Worm (Caenorhabditis elegans): ENCODE measurements around the gene F10B5.2.

DNA sequence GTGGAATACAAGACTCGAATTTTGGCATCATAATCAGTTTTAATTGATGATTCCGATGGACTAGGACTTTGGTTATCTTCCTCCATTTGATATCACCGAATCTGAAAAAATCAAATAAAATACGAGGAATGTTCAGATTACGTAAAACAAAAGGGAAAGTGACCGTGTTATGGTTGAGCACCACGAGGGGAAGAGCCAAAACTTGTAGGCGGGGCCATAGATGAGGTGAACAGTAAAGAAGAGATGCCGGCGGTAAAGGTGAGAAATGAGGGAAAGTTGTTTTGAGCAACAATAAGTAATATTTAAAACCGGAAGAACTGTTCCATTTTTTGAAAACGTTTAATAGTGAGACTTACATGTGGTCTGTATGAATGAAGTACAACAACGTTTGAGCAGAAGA lies 5.4 kb downstream of the F10B5.2 start, which contains the start of gene F10B5.3:
- TF ChIP-seq fos-1 (tag; optimal IDR thresholded peaks at IDR 0.05) (no peak), lin-13 (GFP tag; optimal IDR thresholded peaks at IDR 0.05) (no peak), ceh-82 (tag; optimal IDR thresholded peaks at IDR 0.05) (no peak), nhr-10 (tag; optimal IDR thresholded peaks at IDR 0.05) (no peak), skn-1 (tag; optimal IDR thresholded peaks at IDR 0.05) (no peak), snpc-4 (tag; optimal IDR thresholded peaks at IDR 0.05) (no peak), pqm-1 (tag; optimal IDR thresholded peaks at IDR 0.05) (no peak), fkh-10 (GFP tag; optimal IDR thresholded peaks at IDR 0.05) (no peak), Y5F2A.4 (GFP tag; optimal IDR thresholded peaks at IDR 0.05) (no peak), saeg-2 (GFP tag; IDR thresholded peaks at IDR 0.05) (no peak), nhr-28 (tag; optimal IDR thresholded peaks at IDR 0.05) (no peak), nhr-25 (tag; optimal IDR thresholded peaks at IDR 0.05; ENCODE audit: borderline replicate concordance, insufficient read depth) (no peak)

Data from whole organism, L4 larva.